Worm (Caenorhabditis elegans) whole organism, midembryonic: ENCODE measurements around the gene capg-2.

Experiments used
- T22C8.4 ChIP-seq: fragments of 200-800 bp; sonication (Bioruptor generic); IDR thresholded peaks from 2 replicates; pipeline ENCODE4 v1.3.6; 2022; ENCODE audit warnings: missing genetic modification characterization, missing compliant biosample characterization
- flt-1 ChIP-seq: fragments of 200-800 bp; sonication (Bioruptor generic); IDR thresholded peaks from 2 replicates; pipeline ENCODE4 v1.3.6; 2022; ENCODE audit warnings: missing genetic modification characterization, missing compliant biosample characterization
- med-1 ChIP-seq: sonication (generic microtip); optimal IDR thresholded peaks from 2 replicates; lab custom pipeline; 2017; ENCODE audit warnings: missing genetic modification characterization, mild to moderate bottlenecking, missing compliant biosample characterization, antibody characterized with exemption, missing genetic modification reagents; ENCODE audit not compliant: insufficient read depth
- ztf-23 ChIP-seq: fragments of 200-800 bp; sonication (Bioruptor generic); IDR thresholded peaks from 2 replicates; pipeline ENCODE4 v1.3.6; 2022; ENCODE audit warnings: missing genetic modification reagents, missing genetic modification characterization, missing compliant biosample characterization

DNA sequence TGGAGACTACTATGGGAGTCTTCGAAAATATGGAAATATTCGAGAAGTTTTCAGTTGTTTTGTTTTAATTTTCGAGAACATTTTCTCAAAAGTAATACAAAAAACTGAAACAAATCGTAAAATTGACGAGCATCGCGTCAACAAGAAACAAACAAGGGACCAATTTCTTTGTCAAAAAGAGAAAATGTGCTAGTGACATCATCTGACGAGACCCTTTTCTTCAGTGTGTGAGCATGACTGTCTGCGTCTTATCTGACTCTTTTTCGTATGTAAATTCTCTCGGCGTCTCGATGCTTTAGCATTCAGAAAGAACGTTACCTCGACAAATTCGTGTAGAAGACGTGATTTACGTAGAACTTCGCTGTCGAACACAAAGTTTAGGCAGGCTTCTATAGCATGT, 16.0 kb downstream of the capg-2 start:
- no peak for TF ChIP-seq T22C8.4
- no peak for TF ChIP-seq flt-1
- TF ChIP-seq ztf-23: no peak
- TF ChIP-seq med-1 (GFP tag; lab: Kevin White, UChicago): no peak
